2 fruit fly cellular contexts compared by ENCODE assay signal in genomic region chr2L:7529931-7530330, dm6.
TF ChIP-seq lines count a peak whose summit lies in the region.

No protein-coding gene starts in this region.

- TF ChIP-seq CTCF in whole organism, embryonic (GFP tag; optimal IDR thresholded peaks at IDR 0.05; lab: Kevin White, UChicago) = no peak

TF ChIP-seq in whole organism, embryonic, 481 proteins besides CTCF, POLR2A, EP300 and RAD21:
- TF ChIP-seq vvl (GFP tag; IDR thresholded peaks at IDR 0.05; lab: Robert Waterston, UW) (peak; percentile 65), CG6654 (GFP tag; optimal IDR thresholded peaks at IDR 0.05; lab: Kevin White, UChicago) (peak; percentile 93), pb (GFP tag; optimal IDR thresholded peaks at IDR 0.05; lab: Kevin White, UChicago) (no peak)

TF ChIP-seq in whole organism, prepupa, 60 proteins besides CTCF, POLR2A, EP300 and RAD21:
- no peak for TF ChIP-seq fd85E (GFP tag; optimal IDR thresholded peaks at IDR 0.05; lab: Kevin White, UChicago)
- TF ChIP-seq CG11294 (GFP tag; IDR thresholded peaks at IDR 0.05; lab: Robert Waterston, UW) = no peak
- TF ChIP-seq Sox102F (GFP tag; optimal IDR thresholded peaks at IDR 0.05; lab: Kevin White, UChicago) = no peak
- peak; percentile 7 for TF ChIP-seq Eip78C (GFP tag; lab: Kevin White, UChicago)
- no peak for TF ChIP-seq CG11762 (GFP tag; optimal IDR thresholded peaks at IDR 0.05; lab: Kevin White, UChicago; ENCODE audit: insufficient read depth)
- no peak for TF ChIP-seq CG3032 (tag; optimal IDR thresholded peaks at IDR 0.05; lab: Kevin White, UChicago)
- no peak for TF ChIP-seq Smox (GFP tag; optimal IDR thresholded peaks at IDR 0.05; lab: Kevin White, UChicago)
- no peak for TF ChIP-seq fd59A (GFP tag; optimal IDR thresholded peaks at IDR 0.05; lab: Kevin White, UChicago)
- TF ChIP-seq CG34406 (GFP tag; optimal IDR thresholded peaks at IDR 0.05; lab: Kevin White, UChicago) = no peak
